Worm (Caenorhabditis elegans): ENCODE data around the gene cyp-33C12.

ce11 chrV:2151458-2151857 lies 52.7 kb downstream of the cyp-33C12 start, which contains the start of gene srbc-24:
- TF ChIP-seq klf-2 (GFP tag; conservative IDR thresholded peaks at IDR 0.05) = no peak
- no peak for TF ChIP-seq ref-1 (GFP tag; conservative IDR thresholded peaks at IDR 0.05)
- TF ChIP-seq ztf-23 (GFP tag; IDR thresholded peaks at IDR 0.05) = no peak
- no peak for TF ChIP-seq flt-1 (GFP tag; IDR thresholded peaks at IDR 0.05)
- no peak for TF ChIP-seq med-1 (GFP tag; optimal IDR thresholded peaks at IDR 0.05; ENCODE audit: insufficient read depth)
- no peak for TF ChIP-seq T22C8.4 (GFP tag; IDR thresholded peaks at IDR 0.05)
- TF ChIP-seq ztf-29 (GFP tag; IDR thresholded peaks at IDR 0.05) = no peak

Data from whole organism, midembryonic.